Worm (Caenorhabditis elegans) whole organism, young adult: Measurements from ENCODE around the gene Y53C12A.3.
A peak's percentile ranks its signal among the peaks of the same experiment; 100 is the strongest.

Source experiments
- B0019.2 ChIP-seq: fragments of 200-800 bp; sonication (Bioruptor generic); conservative IDR thresholded peaks from 2 replicates; pipeline ENCODE4 v1.3.6; 2022; ENCODE audit warnings: missing genetic modification reagents, missing genetic modification characterization, missing compliant biosample characterization
- D2030.7 ChIP-seq: fragments of 200-800 bp; sonication (Bioruptor generic); IDR thresholded peaks from 2 replicates; pipeline ENCODE4 v1.3.6; 2022; ENCODE audit warnings: missing genetic modification reagents, missing genetic modification characterization, missing compliant biosample characterization
- F23B12.7 ChIP-seq: sonication (generic microtip); optimal IDR thresholded peaks from 2 replicates; lab custom pipeline; 2017; ENCODE audit warnings: missing genetic modification characterization, mild to moderate bottlenecking, missing compliant biosample characterization, antibody characterized with exemption, moderate library complexity; ENCODE audit not compliant: insufficient read depth
- F33H1.4 ChIP-seq: fragments of 200-800 bp; sonication (Bioruptor generic); IDR thresholded peaks from 2 replicates; pipeline ENCODE4 v1.3.6; 2022; ENCODE audit warnings: missing genetic modification reagents, missing genetic modification characterization, missing compliant biosample characterization
- F52B5.7 ChIP-seq: sonication (generic microtip); optimal IDR thresholded peaks from 2 replicates; lab custom pipeline; 2016; ENCODE audit warnings: mild to moderate bottlenecking, missing genetic modification characterization, missing compliant biosample characterization
- F57A8.1 ChIP-seq: fragments of 200-800 bp; sonication (Bioruptor generic); optimal IDR thresholded peaks from 2 replicates; lab custom pipeline; 2018; ENCODE audit warnings: mild to moderate bottlenecking, missing genetic modification characterization, moderate library complexity, missing compliant biosample characterization
- K12H6.12 ChIP-seq: fragments of 200-800 bp; sonication (Bioruptor generic); optimal IDR thresholded peaks from 2 replicates; lab custom pipeline; 2018; ENCODE audit warnings: mild to moderate bottlenecking, missing genetic modification characterization, missing compliant biosample characterization
- T26A5.8 ChIP-seq: sonication (generic microtip); optimal IDR thresholded peaks from 2 replicates; lab custom pipeline; 2016; ENCODE audit warnings: missing genetic modification characterization, missing compliant biosample characterization
- athp-1 ChIP-seq: sonication (generic microtip); optimal IDR thresholded peaks from 2 replicates; lab custom pipeline; 2017; ENCODE audit warnings: mild to moderate bottlenecking, missing genetic modification characterization, missing compliant biosample characterization
- attf-5 ChIP-seq: fragments of 200-800 bp; sonication (Bioruptor generic); optimal IDR thresholded peaks from 2 replicates; lab custom pipeline; 2018; ENCODE audit warnings: mild to moderate bottlenecking, missing genetic modification characterization, missing compliant biosample characterization
- cebp-1 ChIP-seq, 2 experiments: fragments of 200-800 bp in 1 of 2; sonication (Bioruptor generic) in 1 of 2; sonication (generic microtip) in 1 of 2; IDR thresholded peaks in 1 of 2; optimal IDR thresholded peaks in 1 of 2; 2 replicates each; pipeline versions ENCODE4 v1.3.6 to Lab custom; 2017 to 2022; ENCODE audit warnings: missing compliant biosample characterization in 2 of 2, missing genetic modification characterization in 2 of 2, mild to moderate bottlenecking in 1 of 2, missing genetic modification reagents in 1 of 2, moderate library complexity in 1 of 2
- ceh-27 ChIP-seq: fragments of 200-800 bp; sonication (Bioruptor generic); optimal IDR thresholded peaks from 2 replicates; lab custom pipeline; 2018; ENCODE audit warnings: mild to moderate bottlenecking, missing genetic modification characterization, moderate library complexity, missing compliant biosample characterization
- ceh-91 ChIP-seq: fragments of 200-800 bp; sonication (Bioruptor generic); IDR thresholded peaks from 2 replicates; pipeline ENCODE4 v1.3.6; 2022; ENCODE audit warnings: missing genetic modification reagents, missing genetic modification characterization, missing compliant biosample characterization
- chd-7 ChIP-seq: sonication (generic microtip); optimal IDR thresholded peaks from 2 replicates; lab custom pipeline; 2016; ENCODE audit warnings: mild to moderate bottlenecking, missing genetic modification characterization, moderate library complexity, missing compliant biosample characterization
- die-1 ChIP-seq: sonication (generic microtip); optimal IDR thresholded peaks from 2 replicates; lab custom pipeline; 2016; ENCODE audit warnings: missing genotype, mild to moderate bottlenecking, missing genetic modification characterization, missing compliant biosample characterization
- dox-1 ChIP-seq: fragments of 200-800 bp; sonication (Bioruptor generic); IDR thresholded peaks from 2 replicates; pipeline ENCODE4 v1.3.6; 2022; ENCODE audit warnings: missing genetic modification reagents, missing genetic modification characterization, missing compliant biosample characterization
- dpl-1 ChIP-seq: fragments of 150-350 bp; optimal IDR thresholded peaks from 2 replicates; lab custom pipeline; 2014; ENCODE audit warnings: missing biosample characterization, missing genetic modification reagents, missing genetic modification characterization
- efl-1 ChIP-seq: fragments of 150-350 bp; optimal IDR thresholded peaks from 2 replicates; lab custom pipeline; 2014; ENCODE audit warnings: missing biosample characterization, missing genetic modification reagents, missing genetic modification characterization
- egrh-3 ChIP-seq: fragments of 200-800 bp; sonication (Bioruptor generic); IDR thresholded peaks from 2 replicates; pipeline ENCODE4 v1.3.6; 2022; ENCODE audit warnings: missing genetic modification reagents, missing genetic modification characterization, missing compliant biosample characterization
- ekl-4 ChIP-seq: fragments of 200-800 bp; sonication (Bioruptor generic); IDR thresholded peaks from 2 replicates; pipeline ENCODE4 v1.3.6; 2022; ENCODE audit warnings: missing genetic modification reagents, missing genetic modification characterization, missing compliant biosample characterization
- gei-17 ChIP-seq: fragments of 200-800 bp; sonication (Bioruptor generic); optimal IDR thresholded peaks from 2 replicates; lab custom pipeline; 2018; ENCODE audit warnings: mild to moderate bottlenecking, missing genetic modification characterization, missing compliant biosample characterization
- hlh-26 ChIP-seq: fragments of 200-800 bp; sonication (Bioruptor generic); conservative IDR thresholded peaks from 2 replicates; pipeline ENCODE4 v1.3.6; 2022; ENCODE audit warnings: missing genetic modification reagents, missing genetic modification characterization, missing compliant biosample characterization
- hmg-1.2 ChIP-seq: fragments of 200-800 bp; sonication (Bioruptor generic); IDR thresholded peaks from 2 replicates; pipeline ENCODE4 v1.3.6; 2022; ENCODE audit warnings: missing genetic modification reagents, missing genetic modification characterization, missing compliant biosample characterization
- hsf-1 ChIP-seq: fragments of 200-800 bp; sonication (Bioruptor generic); IDR thresholded peaks from 2 replicates; pipeline ENCODE4 v1.3.6; 2022; ENCODE audit warnings: missing genetic modification reagents, missing genetic modification characterization, missing compliant biosample characterization
- lin-35 ChIP-seq, 3 experiments: fragments of 150-350 bp in 2 of 3; sonication (generic microtip) in 1 of 3; optimal IDR thresholded peaks; 2 replicates each; lab custom pipeline; 2014 to 2018; ENCODE audit warnings: missing biosample characterization in 3 of 3, missing genetic modification characterization in 3 of 3, missing genetic modification reagents in 3 of 3
- lin-40 ChIP-seq: sonication (generic microtip); optimal IDR thresholded peaks from 2 replicates; lab custom pipeline; 2016; ENCODE audit warnings: missing genetic modification characterization, mild to moderate bottlenecking, missing compliant biosample characterization, missing genotype, missing genetic modification reagents
- lin-54 ChIP-seq: fragments of 200-800 bp; sonication (Bioruptor generic); optimal IDR thresholded peaks from 2 replicates; lab custom pipeline; 2018; ENCODE audit warnings: mild to moderate bottlenecking, missing genetic modification characterization, missing compliant biosample characterization
- lsl-1 ChIP-seq: fragments of 200-800 bp; sonication (Bioruptor generic); optimal IDR thresholded peaks from 2 replicates; lab custom pipeline; 2018; ENCODE audit warnings: mild to moderate bottlenecking, missing genetic modification characterization, moderate library complexity, missing compliant biosample characterization
- lsy-27 ChIP-seq: sonication (generic microtip); optimal IDR thresholded peaks from 2 replicates; lab custom pipeline; 2017; ENCODE audit warnings: missing genetic modification characterization, mild to moderate bottlenecking, missing compliant biosample characterization, antibody characterized with exemption, missing genotype, borderline replicate concordance; ENCODE audit not compliant: insufficient read depth
- madf-6 ChIP-seq: fragments of 200-800 bp; sonication (Bioruptor generic); IDR thresholded peaks from 2 replicates; pipeline ENCODE4 v1.3.6; 2022; ENCODE audit warnings: missing genetic modification reagents, missing genetic modification characterization, missing compliant biosample characterization
- madf-8 ChIP-seq: fragments of 200-800 bp; sonication (Bioruptor generic); conservative IDR thresholded peaks from 2 replicates; pipeline ENCODE4 v1.3.6; 2022; ENCODE audit warnings: missing genetic modification reagents, missing genetic modification characterization, missing compliant biosample characterization
- mcd-1 ChIP-seq: fragments of 200-800 bp; sonication (Bioruptor generic); IDR thresholded peaks from 2 replicates; pipeline ENCODE4 v1.3.6; 2022; ENCODE audit warnings: missing genetic modification reagents, missing genetic modification characterization, missing compliant biosample characterization
- mxl-1 ChIP-seq: sonication (generic microtip); optimal IDR thresholded peaks from 2 replicates; lab custom pipeline; 2016; ENCODE audit warnings: missing genetic modification characterization, missing compliant biosample characterization
- nfyb-1 ChIP-seq: fragments of 200-800 bp; sonication (Bioruptor generic); IDR thresholded peaks from 2 replicates; pipeline ENCODE4 v1.3.6; 2022; ENCODE audit warnings: missing genetic modification reagents, missing genetic modification characterization, missing compliant biosample characterization
- pbrm-1 ChIP-seq: fragments of 200-800 bp; sonication (Bioruptor generic); IDR thresholded peaks from 2 replicates; pipeline ENCODE4 v1.3.6; 2022; ENCODE audit warnings: missing genetic modification reagents, missing genetic modification characterization, missing compliant biosample characterization
- rcor-1 ChIP-seq: fragments of 200-800 bp; sonication (Bioruptor generic); IDR thresholded peaks from 2 replicates; pipeline ENCODE4 v1.3.6; 2022; ENCODE audit warnings: missing genetic modification reagents, missing genetic modification characterization, missing compliant biosample characterization
- sptf-2 ChIP-seq: fragments of 200-800 bp; sonication (Bioruptor generic); optimal IDR thresholded peaks from 2 replicates; lab custom pipeline; 2018; ENCODE audit warnings: mild to moderate bottlenecking, missing genetic modification characterization, missing compliant biosample characterization
- tbp1 ChIP-seq: fragments of 200-800 bp; sonication (Bioruptor generic); optimal IDR thresholded peaks from 2 replicates; lab custom pipeline; 2018; ENCODE audit warnings: mild to moderate bottlenecking, missing genetic modification characterization, missing compliant biosample characterization
- xnd-1 ChIP-seq: sonication (generic microtip); optimal IDR thresholded peaks from 2 replicates; lab custom pipeline; 2016; ENCODE audit warnings: missing genotype, missing genetic modification reagents, missing genetic modification characterization, missing compliant biosample characterization
- ztf-18 ChIP-seq: sonication (generic microtip); optimal IDR thresholded peaks from 2 replicates; lab custom pipeline; 2016; ENCODE audit warnings: missing genotype, mild to moderate bottlenecking, missing genetic modification characterization, missing compliant biosample characterization

The Y53C12A.3 gene

DNA sequence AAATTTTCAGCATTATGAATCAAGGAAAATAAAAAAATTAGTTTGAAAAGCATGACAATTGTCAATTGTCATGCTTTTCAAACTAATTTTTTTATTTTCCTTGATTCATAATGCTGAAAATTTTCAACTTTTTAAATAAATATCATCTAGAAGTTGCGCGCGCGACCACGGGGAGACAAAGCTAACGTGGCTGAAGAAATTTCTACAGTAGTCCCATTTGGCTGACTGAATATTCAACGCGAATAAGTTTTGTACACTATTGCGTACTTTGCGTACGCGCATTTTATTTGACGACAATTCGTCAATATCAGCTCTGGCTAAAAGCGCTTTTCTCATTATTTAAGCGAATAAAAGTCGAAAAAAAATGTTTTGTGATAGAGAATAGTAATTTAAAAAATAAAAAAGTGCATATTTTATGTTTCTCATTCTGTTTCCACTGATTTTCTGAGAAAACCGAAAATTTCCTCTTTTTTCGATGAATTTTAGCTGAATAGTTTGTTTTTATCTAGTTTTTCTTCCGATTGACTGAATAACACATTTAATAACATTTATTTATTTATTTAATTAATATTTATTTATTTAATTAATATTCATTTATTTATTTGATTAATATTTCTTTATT lies 12.7 kb upstream of the Y53C12A.3 start, which contains the start of gene Y53C12A.11 (continued):
- 0 out of 2 replicates have a peak, but pooled peaks have one; percentile 12 for TF ChIP-seq egrh-3 (GFP tag; lab: Robert Waterston, UW)
- TF ChIP-seq rcor-1 (GFP tag; lab: Robert Waterston, UW) = peak; percentile 75
- peak; percentile 26 for TF ChIP-seq xnd-1 (tag; lab: Kevin White, UChicago)
- peak; percentile 60; the same call in 1 of the 2 replicates for TF ChIP-seq B0019.2 (GFP tag; lab: Robert Waterston, UW)
- peak; percentile 96 for TF ChIP-seq hmg-1.2 (GFP tag; lab: Robert Waterston, UW)
- TF ChIP-seq ceh-91 (GFP tag; lab: Robert Waterston, UW) = peak; percentile 90
- peak; percentile 92 for TF ChIP-seq madf-6 (GFP tag; lab: Robert Waterston, UW)
- peak; percentile 79 for TF ChIP-seq mcd-1
- TF ChIP-seq D2030.7 (GFP tag; lab: Robert Waterston, UW) = peak; percentile 90
- peak; percentile 87 for TF ChIP-seq madf-8 (GFP tag; lab: Robert Waterston, UW)

DNA sequence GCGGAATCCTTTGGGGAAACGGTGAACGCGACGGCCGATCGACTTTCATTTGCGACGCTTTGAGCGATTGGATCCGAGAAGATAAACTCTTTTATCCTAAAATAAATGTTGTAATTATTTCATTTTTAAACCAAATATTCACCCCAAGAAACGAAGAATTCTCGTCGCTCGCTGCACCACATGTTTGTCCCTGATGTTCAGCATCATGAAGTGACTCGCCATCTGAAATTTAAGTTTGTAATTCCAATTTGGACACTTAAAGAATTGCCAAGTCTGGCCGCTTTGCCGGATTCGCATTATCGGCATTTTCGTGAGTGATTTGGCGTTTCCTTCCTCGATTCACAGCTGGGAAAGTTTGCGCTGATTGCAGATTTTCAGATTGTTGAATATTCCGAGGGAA lies 11.9 kb upstream of the Y53C12A.3 start, which contains the start of gene Y53C12A.6:
Gene Y53C12A.6 (minus strand): TSS at position 101 of the 400 bp plus-strand sequence.
- TF ChIP-seq lsl-1 (no peak), sptf-2 (GFP tag; lab: Kevin White, UChicago) (no peak), ztf-18 (tag; lab: Kevin White, UChicago) (no peak), mxl-1 (tag; lab: Kevin White, UChicago) (no peak), hsf-1 (GFP tag; lab: Robert Waterston, UW) (no peak), chd-7 (no peak), lin-54 (GFP tag; lab: Kevin White, UChicago) (no peak)

ce11 chrII:9716417-9717039 lies 10.5 kb upstream of the Y53C12A.3 start, which contains the start of gene wee-1.3:
wee-1.3 (minus strand) TSS chrII:9716467.
- peak; percentile 55; the same call in 1 of the 2 replicates for TF ChIP-seq pbrm-1 (GFP tag; lab: Robert Waterston, UW)
- peak; percentile 48 for TF ChIP-seq ceh-27 (GFP tag; lab: Kevin White, UChicago)
- peak; percentile 59 for TF ChIP-seq tbp1 (GFP tag; lab: Kevin White, UChicago)
- peak; percentile 54 for TF ChIP-seq F33H1.4 (GFP tag; lab: Robert Waterston, UW)
- no peak for TF ChIP-seq T26A5.8 (tag; lab: Kevin White, UChicago)
- peak; percentile 65 for TF ChIP-seq dox-1 (GFP tag; lab: Robert Waterston, UW)
- peak; percentile 78 for TF ChIP-seq madf-6 (GFP tag; lab: Robert Waterston, UW)
- peak; percentile 50 for TF ChIP-seq lsl-1
- TF ChIP-seq lin-35 (GFP tag; optimal IDR thresholded peaks at IDR 0.05; lab: Kevin White, UChicago) = peak; percentile 20 to 95 (median 70)
- peak; percentile 93 for TF ChIP-seq dpl-1 (GFP tag; lab: Kevin White, UChicago)
- no peak for TF ChIP-seq die-1 (tag; lab: Kevin White, UChicago)
- no peak for TF ChIP-seq gei-17 (GFP tag; lab: Kevin White, UChicago)
- peak; percentile 26 for TF ChIP-seq F23B12.7 (tag; lab: Kevin White, UChicago)
- TF ChIP-seq nfyb-1 (GFP tag; lab: Robert Waterston, UW) = peak; percentile 44; the same call in 1 of the 2 replicates
- TF ChIP-seq ceh-91 (GFP tag; lab: Robert Waterston, UW) = peak; percentile 48; the same call in 1 of the 2 replicates
- peak; percentile 52 for TF ChIP-seq lin-40 (tag; lab: Kevin White, UChicago)
- no peak for TF ChIP-seq lsy-27 (tag; lab: Kevin White, UChicago)
- peak; percentile 92 for TF ChIP-seq efl-1 (GFP tag; lab: Kevin White, UChicago)
- TF ChIP-seq rcor-1 (GFP tag; lab: Robert Waterston, UW) = no peak
- TF ChIP-seq hmg-1.2 (GFP tag; lab: Robert Waterston, UW) = peak; percentile 65
- peak; percentile 76 for TF ChIP-seq mcd-1
- no peak for TF ChIP-seq F57A8.1 (GFP tag; lab: Kevin White, UChicago)
- TF ChIP-seq athp-1 = peak; percentile 6
- no peak for TF ChIP-seq F52B5.7
- no peak for TF ChIP-seq cebp-1 (GFP tag; IDR thresholded peaks at IDR 0.05; lab: Robert Waterston, UW)
- peak; percentile 56 for TF ChIP-seq cebp-1 (tag; optimal IDR thresholded peaks at IDR 0.05; lab: Kevin White, UChicago)
- TF ChIP-seq madf-8 (GFP tag; lab: Robert Waterston, UW) = peak; percentile 49
- 0 out of 2 replicates have a peak, but pooled peaks have one; percentile 33 for TF ChIP-seq D2030.7 (GFP tag; lab: Robert Waterston, UW)
- TF ChIP-seq attf-5 (GFP tag; lab: Kevin White, UChicago) = peak; percentile 68
- TF ChIP-seq hlh-26 (GFP tag; lab: Robert Waterston, UW) = no peak
- peak; percentile 98 for TF ChIP-seq lin-54 (GFP tag; lab: Kevin White, UChicago)
- TF ChIP-seq K12H6.12 (tag; lab: Kevin White, UChicago) = peak; percentile 17
- peak; percentile 56 for TF ChIP-seq ekl-4
